Fruit fly (Drosophila melanogaster) Kc167 (cell line): ENCODE results near the gene atms.

Experiments used
- Myc ChIP-seq: fragments of >200 bp; optimal IDR thresholded peaks from 2 replicates; lab custom pipeline; 2017; ENCODE audit warnings: missing external identifiers
- Sin3A ChIP-seq: fragments of >200 bp; optimal IDR thresholded peaks from 2 replicates; lab custom pipeline; 2018; ENCODE audit warnings: missing external identifiers
- h ChIP-seq: fragments of >200 bp; optimal IDR thresholded peaks from 3 replicates; lab custom pipeline; 2018; ENCODE audit warnings: missing external identifiers
- insv ChIP-seq: fragments of >200 bp; optimal IDR thresholded peaks from 3 replicates; lab custom pipeline; 2018; ENCODE audit warnings: missing external identifiers
- psq ChIP-seq: fragments of >200 bp; optimal IDR thresholded peaks from 2 replicates; lab custom pipeline; 2017; ENCODE audit warnings: missing external identifiers
- ttk ChIP-seq: sonication (Bioruptor generic); optimal IDR thresholded peaks from 2 replicates; lab custom pipeline; 2017; ENCODE audit warnings: missing external identifiers

DNA sequence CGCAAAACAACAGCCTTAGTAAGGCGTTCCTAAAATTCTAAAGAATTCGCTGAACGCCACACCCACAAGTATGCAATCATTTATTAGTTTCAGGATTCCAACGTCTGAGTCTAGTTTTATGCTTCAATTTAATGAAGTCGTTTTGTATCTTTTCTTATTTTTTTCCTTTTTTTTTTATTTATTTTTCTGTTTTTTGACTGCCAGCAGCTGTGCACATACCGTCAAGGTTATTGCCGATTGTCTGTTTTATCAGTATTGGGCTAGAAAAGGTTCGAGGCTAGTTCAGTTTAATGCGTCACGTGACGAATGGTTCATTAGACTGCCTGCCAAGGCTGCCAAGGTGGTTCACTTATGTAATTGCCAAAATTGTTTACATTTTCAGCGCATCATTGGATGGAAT is 11.5 kb downstream of the atms start:
- TF ChIP-seq h (lab: Kevin White, UChicago): no peak
- no peak for TF ChIP-seq ttk
- no peak for TF ChIP-seq psq
- TF ChIP-seq Myc (lab: Kevin White, UChicago): no peak
- TF ChIP-seq Sin3A (lab: Kevin White, UChicago): no peak
- no peak for TF ChIP-seq insv
